Worm (Caenorhabditis elegans) whole organism, early embryonic: ENCODE data around the gene ZK154.5.

Experiments used
- B0310.2 ChIP-seq: sonication (generic microtip); optimal IDR thresholded peaks from 2 replicates; lab custom pipeline; 2016; ENCODE audit warnings: mild to moderate bottlenecking, missing genetic modification characterization, missing compliant biosample characterization
- F13C5.2 ChIP-seq: sonication (generic microtip); optimal IDR thresholded peaks from 2 replicates; lab custom pipeline; 2017; ENCODE audit warnings: mild to moderate bottlenecking, missing genetic modification characterization, inconsistent platforms, missing compliant biosample characterization
- aly-1 ChIP-seq: sonication (generic microtip); optimal IDR thresholded peaks from 2 replicates; lab custom pipeline; 2016; ENCODE audit warnings: missing genetic modification characterization, missing compliant biosample characterization
- ama-1 ChIP-seq: fragments of 150-350 bp; optimal IDR thresholded peaks from 2 replicates; lab custom pipeline; 2014
- ceh-13 ChIP-seq: fragments of 200-800 bp; sonication (Bioruptor generic); optimal IDR thresholded peaks from 2 replicates; lab custom pipeline; 2018; ENCODE audit warnings: mild to moderate bottlenecking, missing genetic modification characterization, missing compliant biosample characterization
- ceh-36 ChIP-seq: sonication (generic microtip); optimal IDR thresholded peaks from 2 replicates; lab custom pipeline; 2016; ENCODE audit warnings: missing genetic modification characterization, inconsistent platforms, missing compliant biosample characterization
- ets-7 ChIP-seq: sonication (generic microtip); optimal IDR thresholded peaks from 2 replicates; lab custom pipeline; 2016; ENCODE audit warnings: missing genotype, missing genetic modification characterization, missing compliant biosample characterization
- hmbx-1 ChIP-seq: sonication (generic microtip); optimal IDR thresholded peaks from 2 replicates; lab custom pipeline; 2016; ENCODE audit warnings: mild to moderate bottlenecking, missing genetic modification characterization, missing compliant biosample characterization
- hmg-4 ChIP-seq: fragments of 200-800 bp; sonication (Bioruptor generic); optimal IDR thresholded peaks from 2 replicates; lab custom pipeline; 2018; ENCODE audit warnings: mild to moderate bottlenecking, missing genetic modification characterization, missing compliant biosample characterization
- hnd-1 ChIP-seq: sonication (generic microtip); optimal IDR thresholded peaks from 2 replicates; lab custom pipeline; 2016; ENCODE audit warnings: missing genetic modification characterization, missing compliant biosample characterization
- pes-1 ChIP-seq: fragments of 200-800 bp; sonication (Bioruptor generic); IDR thresholded peaks from 2 replicates; pipeline ENCODE4 v1.3.6; 2022; ENCODE audit warnings: missing genetic modification reagents, missing genetic modification characterization, missing compliant biosample characterization
- sea-1 ChIP-seq: fragments of 200-800 bp; sonication (Bioruptor generic); conservative IDR thresholded peaks from 2 replicates; pipeline ENCODE4 v1.3.6; 2022; ENCODE audit warnings: missing genetic modification characterization, missing compliant biosample characterization
- tbx-11 ChIP-seq: fragments of 200-800 bp; sonication (Bioruptor generic); IDR thresholded peaks from 2 replicates; pipeline ENCODE4 v1.3.6; 2022; ENCODE audit warnings: missing genetic modification characterization, missing compliant biosample characterization
- tbx-37 ChIP-seq: fragments of 200-800 bp; sonication (Bioruptor generic); conservative IDR thresholded peaks from 2 replicates; pipeline ENCODE4 v1.3.6; 2022; ENCODE audit warnings: missing genetic modification reagents, missing genetic modification characterization, missing compliant biosample characterization

ce11 chrX:7776509-7777001, 11.2 kb downstream of the ZK154.5 start, which contains the start of gene mec-7:
- no peak for TF ChIP-seq hmg-4 (GFP tag; lab: Kevin White, UChicago)
- TF ChIP-seq ama-1 (lab: Kevin White, UChicago): no peak
- no peak for TF ChIP-seq tbx-11 (GFP tag; lab: Robert Waterston, UW)
- TF ChIP-seq aly-1 (tag; lab: Kevin White, UChicago): no peak
- no peak for TF ChIP-seq sea-1
- no peak for TF ChIP-seq B0310.2
- no peak for TF ChIP-seq F13C5.2
- TF ChIP-seq ceh-36 (tag; lab: Kevin White, UChicago): no peak
- no peak for TF ChIP-seq hmbx-1
- no peak for TF ChIP-seq pes-1 (GFP tag; lab: Robert Waterston, UW)
- TF ChIP-seq tbx-37: no peak
- TF ChIP-seq ceh-13: no peak
- no peak for TF ChIP-seq hnd-1 (tag; lab: Kevin White, UChicago)
- TF ChIP-seq ets-7 (tag; lab: Kevin White, UChicago): no peak
